Fruit fly (Drosophila melanogaster): ENCODE measurements around the gene Rbp9.

The Rbp9 gene

DNA sequence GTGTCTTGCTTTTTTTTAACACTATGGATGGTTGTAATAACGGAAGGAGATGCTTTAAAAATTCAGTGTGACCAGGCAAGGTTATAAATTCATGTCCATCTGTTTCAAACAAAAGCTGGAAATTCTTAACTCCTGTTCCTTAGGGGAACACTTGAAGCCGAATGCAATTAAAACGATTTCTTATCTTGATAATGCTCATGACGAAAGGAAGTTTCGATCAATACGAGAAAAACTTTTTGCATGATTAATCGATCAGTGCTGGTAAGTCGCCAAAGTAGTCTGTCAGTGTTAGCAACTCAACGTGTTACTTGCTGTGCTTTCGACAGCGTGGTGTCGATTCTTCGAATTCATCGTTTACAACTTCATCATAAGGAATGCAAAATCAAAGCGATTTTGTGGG, at the start of gene Rbp9:
Rbp9 (plus strand) TSS at position 291 of the 400 bp plus-strand sequence.
- TF ChIP-seq CG8478 (optimal IDR thresholded peaks at IDR 0.05) (no peak), CTCF (optimal IDR thresholded peaks at IDR 0.05) (no peak)

DNA sequence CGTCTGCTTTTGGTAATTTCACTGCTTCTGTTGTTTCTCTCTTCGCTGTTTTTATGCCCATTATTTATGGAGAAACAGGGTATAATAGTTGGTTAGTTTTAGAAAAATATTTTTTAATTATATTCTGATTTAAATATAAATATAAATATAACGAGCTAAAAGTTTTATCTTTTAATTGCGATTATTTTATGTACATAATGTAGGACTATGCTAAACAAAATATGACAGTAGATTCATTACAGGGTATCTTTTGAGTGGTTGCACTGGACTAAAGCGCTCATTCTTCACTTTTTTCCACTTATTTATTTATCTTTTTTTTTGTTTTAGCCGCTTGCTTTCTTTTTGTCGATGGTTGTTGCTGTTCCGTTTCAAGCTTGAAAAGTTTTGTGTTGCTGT, 49.5 kb upstream of the Rbp9 start:
- TF ChIP-seq CTCF (optimal IDR thresholded peaks at IDR 0.05) (no peak), CG8478 (optimal IDR thresholded peaks at IDR 0.05) (no peak)

DNA sequence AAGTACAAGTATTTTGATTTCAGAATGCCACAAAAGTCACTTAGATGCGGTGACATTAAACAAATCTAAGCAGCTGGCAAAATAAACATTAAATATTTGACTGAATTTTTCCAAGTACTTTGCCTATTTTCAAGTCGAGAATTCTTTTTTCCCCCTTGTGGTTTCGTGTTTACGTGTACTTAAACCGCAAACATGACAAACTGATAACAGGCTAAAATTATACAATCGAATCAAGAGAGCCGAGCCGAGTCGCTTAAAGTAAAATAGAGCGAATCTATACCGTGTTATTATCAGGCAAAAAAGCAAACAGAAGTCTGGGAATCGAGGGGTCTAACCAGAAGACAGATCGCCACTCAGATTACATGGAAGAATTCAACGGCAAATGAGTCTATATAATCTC, 48.4 kb upstream of the Rbp9 start:
- TF ChIP-seq CTCF (optimal IDR thresholded peaks at IDR 0.05) (no peak), CG8478 (optimal IDR thresholded peaks at IDR 0.05) (no peak)

DNA sequence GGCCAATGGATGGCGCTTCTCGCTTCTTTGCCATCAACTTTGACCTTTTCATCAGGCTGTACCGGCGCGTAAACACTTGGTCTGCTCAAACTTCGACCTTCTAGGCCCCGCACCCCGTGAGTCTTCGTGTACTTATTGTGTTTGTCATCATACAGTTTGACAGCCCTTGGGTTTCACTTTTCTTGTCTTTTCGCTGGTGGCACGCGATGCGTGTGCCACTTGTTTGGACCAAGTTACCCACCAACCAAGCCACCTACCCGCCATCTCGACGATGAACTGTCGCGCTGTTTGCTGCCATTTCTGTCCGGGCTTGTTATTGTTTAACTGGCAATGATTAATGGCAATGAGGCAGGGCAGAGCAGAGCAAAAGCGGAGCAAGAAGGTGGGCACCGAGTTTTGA, 46.8 kb upstream of the Rbp9 start:
- TF ChIP-seq CTCF (optimal IDR thresholded peaks at IDR 0.05) (no peak), CG8478 (optimal IDR thresholded peaks at IDR 0.05) (no peak)

DNA sequence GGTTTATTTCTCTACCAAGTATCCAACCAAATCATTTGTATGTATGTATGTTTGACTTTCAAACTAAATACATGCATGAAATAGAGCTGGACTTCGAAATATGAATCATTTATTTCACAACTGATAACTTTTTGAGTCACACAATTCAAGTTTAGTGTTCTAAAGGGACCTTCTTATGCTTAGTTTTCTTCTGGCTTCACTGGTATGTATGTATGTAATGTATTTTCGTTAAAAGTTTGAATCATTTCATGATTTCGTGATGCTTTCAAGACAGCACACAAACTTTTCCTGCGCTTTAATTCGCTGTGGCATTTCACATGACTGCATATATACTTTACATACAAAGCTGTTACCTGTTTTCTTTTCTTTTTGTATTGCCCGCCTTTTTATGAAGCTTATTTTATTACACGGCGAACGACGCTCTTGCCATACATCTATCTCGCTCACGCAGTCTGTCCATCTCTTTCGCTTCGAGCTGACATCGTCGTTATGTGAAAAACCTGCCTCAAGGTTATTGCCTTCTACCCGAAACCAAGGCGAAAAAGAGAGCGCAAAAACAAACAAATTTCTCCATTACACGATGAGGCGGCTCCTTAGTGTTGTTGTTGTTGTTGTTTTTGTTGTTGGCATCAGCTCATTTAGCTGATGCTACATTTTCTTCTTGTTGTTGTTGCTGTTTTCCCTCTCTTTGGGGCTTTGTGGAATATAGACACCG, 46.0 kb upstream of the Rbp9 start:
- TF ChIP-seq CG8478 (optimal IDR thresholded peaks at IDR 0.05) (no peak), CTCF (optimal IDR thresholded peaks at IDR 0.05) (no peak)

DNA sequence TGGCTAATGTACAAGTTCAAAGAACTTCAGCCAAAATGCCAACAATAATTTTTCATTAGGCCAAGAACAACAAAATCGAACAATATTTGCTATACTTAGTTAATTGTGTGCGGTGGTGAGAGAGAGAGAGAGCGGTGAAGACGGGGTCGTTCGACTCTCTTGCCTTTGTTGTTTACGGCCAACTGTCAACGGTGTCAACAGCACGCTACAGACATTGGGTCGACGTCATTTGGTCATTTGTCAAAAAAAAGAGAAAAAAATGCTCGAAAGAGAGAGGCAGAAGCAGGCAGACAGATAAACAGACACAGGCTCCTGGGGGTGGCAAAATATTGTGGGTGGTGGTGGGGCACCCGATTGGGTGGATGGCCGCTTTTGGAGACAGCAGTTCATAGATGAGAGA, 45.1 kb upstream of the Rbp9 start:
- TF ChIP-seq CG8478 (optimal IDR thresholded peaks at IDR 0.05) (no peak), CTCF (optimal IDR thresholded peaks at IDR 0.05) (no peak)

DNA sequence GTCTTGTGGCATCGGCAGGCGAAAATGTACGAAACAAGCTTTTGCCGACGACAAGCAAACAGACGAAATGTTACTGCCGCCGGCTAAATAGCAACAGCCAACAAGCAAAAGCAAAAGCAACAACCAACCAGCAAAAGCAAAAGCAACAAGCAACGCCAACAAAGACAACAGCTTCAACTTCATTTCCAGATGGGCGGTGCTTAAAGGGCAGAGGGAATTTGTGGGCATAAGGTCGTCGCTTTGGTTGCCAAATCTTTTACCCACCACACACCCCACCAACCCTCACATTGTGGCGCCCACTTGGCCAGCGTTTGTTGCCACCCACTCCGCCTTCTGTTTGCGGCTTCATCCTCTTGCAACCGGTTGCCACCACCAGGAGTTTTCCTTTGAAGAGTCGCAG, 43.6 kb upstream of the Rbp9 start:
- no peak for TF ChIP-seq CG8478 (optimal IDR thresholded peaks at IDR 0.05)
- no peak for TF ChIP-seq CTCF (optimal IDR thresholded peaks at IDR 0.05)

DNA sequence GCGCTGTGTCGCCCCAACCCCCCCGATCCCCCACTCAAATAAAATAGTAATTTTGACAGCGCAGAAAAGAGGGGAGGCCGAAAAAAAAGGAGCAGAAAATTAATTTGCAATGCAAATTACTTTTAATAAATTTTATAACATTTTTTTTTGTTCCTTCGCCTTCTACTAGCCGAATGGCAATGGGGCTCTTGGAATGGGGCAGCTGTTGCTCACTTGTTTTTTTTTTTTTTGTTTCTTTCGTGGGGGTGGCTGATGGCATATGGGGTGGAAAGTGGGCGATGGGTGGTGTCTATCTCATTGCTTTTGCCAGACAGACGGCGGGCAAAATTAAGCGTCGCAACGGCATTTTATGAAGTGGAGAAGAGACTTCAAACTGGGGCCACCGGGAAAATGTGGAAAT, 33.9 kb upstream of the Rbp9 start:
- TF ChIP-seq CTCF (optimal IDR thresholded peaks at IDR 0.05): no peak
- TF ChIP-seq CG8478 (optimal IDR thresholded peaks at IDR 0.05): no peak

DNA sequence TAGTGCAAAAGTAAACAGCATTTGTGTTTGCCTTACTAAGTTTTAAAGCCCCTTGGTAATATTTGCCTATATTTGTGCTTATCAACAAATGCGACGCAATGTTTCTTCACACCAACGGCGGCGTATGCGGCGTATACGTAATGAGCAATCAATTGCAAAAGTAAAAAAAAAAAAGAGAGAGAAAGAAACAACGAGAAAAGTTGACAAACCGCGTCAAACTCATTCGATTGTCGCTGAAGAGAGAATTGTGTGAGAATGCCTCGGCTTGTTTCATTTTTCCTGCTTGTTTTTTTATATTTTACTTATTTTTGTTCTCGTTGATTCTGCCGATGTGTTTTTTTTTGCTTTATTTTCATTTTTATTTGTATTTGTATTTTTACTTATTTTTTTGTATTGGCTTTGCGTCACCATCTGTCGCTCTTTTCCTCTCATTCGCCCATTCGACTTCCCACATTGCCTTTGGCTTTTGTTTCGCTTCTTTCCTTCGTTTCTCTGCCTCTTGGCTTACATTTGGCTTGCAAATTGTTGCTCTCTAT, 30.2 kb upstream of the Rbp9 start:
- TF ChIP-seq CTCF (optimal IDR thresholded peaks at IDR 0.05): no peak
- TF ChIP-seq CG8478 (optimal IDR thresholded peaks at IDR 0.05): no peak

DNA sequence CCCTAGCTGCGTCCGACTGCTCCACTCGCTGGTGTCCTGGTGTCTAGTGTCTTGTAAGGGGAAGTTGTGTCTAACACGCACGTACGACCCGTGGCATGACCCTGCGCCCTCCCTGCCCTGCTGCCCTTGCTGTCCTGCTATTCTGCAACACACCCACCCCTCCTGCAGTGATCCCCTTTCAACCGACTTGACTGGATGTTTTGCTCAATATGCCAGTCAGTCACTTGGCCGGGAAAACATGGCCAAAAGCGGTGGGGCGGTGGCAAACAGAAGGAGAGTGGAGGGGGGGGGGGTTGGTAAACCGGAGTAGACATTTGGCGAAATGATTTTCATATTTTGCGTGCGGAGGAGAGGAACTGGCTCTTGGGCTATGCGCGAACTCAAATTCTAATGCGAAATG, 23.9 kb upstream of the Rbp9 start:
- TF ChIP-seq CG8478 (optimal IDR thresholded peaks at IDR 0.05) (no peak), CTCF (optimal IDR thresholded peaks at IDR 0.05) (no peak)

DNA sequence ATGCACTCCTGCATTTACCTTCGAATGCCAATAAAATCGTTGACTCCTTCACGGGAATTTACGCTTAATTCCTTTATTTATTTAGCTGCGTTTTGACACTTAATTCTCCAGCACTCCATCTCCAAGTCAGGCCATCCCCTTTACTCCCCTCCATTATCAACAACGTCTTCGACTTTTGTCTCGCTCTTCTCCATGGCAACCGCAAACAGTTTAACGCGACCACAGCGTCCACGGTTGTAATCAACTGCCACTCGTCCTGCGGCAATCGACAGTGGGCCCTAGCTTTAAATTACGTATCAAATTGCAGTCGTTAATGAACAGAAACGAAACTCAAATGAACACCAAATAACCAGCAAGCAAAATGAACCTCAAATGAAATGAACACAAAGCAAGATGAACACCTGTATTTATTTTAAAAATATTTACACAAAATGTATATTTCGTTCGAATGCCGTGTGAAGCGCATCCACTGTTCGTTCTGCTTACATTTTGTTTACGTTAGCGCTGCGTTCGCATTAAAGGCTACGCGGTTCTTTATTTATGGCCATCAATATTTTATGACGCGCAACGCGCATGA, 22.9 kb upstream of the Rbp9 start:
- TF ChIP-seq CTCF (optimal IDR thresholded peaks at IDR 0.05): no peak
- no peak for TF ChIP-seq CG8478 (optimal IDR thresholded peaks at IDR 0.05)

DNA sequence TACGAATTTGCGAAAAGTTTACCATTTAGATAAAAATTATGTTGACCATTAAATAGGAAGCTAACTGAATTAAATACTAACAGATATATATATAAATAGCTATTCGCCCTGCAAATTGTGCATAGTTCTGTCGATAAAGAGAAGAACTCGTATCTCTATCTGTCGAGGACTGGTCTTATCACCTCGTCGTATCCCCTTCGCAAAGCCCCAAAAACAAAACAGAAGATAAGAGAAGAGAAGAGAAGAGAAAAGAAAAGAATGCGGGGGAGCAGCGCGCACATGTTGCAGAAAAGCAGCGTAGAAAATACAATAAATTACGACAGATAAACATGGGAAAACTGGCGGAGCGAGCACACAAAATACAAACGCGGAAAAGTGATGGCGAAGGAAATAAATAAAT, 18.9 kb upstream of the Rbp9 start:
- TF ChIP-seq CG8478 (optimal IDR thresholded peaks at IDR 0.05): no peak

DNA sequence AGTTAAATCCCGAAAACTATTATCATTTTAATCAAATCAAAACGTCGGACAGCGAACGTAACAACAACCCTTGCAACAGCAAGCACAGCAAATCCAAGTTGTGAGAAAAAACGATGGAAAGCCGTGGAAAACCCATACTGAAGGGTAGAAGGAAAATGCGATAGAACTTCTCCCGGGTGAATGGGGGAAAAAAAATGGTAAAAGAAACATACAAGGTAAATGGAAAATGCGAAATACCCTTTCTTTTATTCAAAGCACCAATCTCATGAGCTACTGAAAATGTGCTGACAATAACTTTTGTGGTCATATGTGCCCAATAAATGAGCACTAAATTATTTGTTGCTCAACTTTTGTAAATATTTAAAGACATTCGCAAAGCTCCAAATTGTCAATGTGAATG, 14.9 kb upstream of the Rbp9 start:
- TF ChIP-seq CG8478 (optimal IDR thresholded peaks at IDR 0.05): no peak
- TF ChIP-seq CTCF (optimal IDR thresholded peaks at IDR 0.05): no peak

DNA sequence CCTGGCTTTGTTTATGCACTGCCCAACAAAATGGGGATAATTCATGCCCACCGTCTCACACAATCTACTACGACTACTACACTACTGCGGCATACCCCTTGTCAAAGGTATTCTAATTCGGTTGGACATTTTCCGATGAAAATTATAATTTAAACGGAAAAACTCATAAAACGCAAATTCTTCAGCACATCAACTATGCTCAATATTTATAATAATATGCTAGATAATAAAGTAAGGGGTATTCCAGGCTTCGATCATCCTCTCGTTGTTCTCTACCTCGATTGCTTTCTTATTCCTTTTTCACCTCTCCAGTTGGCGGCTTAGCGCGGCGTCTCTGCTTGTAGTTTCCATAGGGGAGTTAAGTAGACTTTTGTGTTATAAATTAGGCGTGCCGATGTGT, 13.2 kb upstream of the Rbp9 start:
- no peak for TF ChIP-seq CTCF (optimal IDR thresholded peaks at IDR 0.05)
- TF ChIP-seq CG8478 (optimal IDR thresholded peaks at IDR 0.05): no peak

DNA sequence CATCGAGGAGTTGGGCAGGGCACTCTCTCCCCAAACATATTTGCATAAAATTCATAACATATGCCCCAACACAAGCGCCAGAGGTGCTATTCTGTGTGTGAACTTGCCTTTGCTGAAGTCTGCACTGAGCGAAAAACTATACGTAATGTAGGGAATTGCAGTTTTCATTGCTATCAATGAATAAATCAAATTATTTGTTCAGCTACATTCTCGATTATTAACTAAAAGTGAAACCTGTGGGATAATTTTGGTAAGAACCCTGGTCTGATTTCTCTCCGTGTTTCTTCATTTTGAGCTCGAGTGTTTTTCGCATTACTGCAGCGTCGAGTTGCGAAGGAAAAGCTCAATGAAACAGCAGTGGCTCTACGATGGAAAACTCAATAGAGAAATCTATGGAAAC, 11.9 kb upstream of the Rbp9 start:
- TF ChIP-seq CTCF (optimal IDR thresholded peaks at IDR 0.05) (no peak), CG8478 (optimal IDR thresholded peaks at IDR 0.05) (no peak)

DNA sequence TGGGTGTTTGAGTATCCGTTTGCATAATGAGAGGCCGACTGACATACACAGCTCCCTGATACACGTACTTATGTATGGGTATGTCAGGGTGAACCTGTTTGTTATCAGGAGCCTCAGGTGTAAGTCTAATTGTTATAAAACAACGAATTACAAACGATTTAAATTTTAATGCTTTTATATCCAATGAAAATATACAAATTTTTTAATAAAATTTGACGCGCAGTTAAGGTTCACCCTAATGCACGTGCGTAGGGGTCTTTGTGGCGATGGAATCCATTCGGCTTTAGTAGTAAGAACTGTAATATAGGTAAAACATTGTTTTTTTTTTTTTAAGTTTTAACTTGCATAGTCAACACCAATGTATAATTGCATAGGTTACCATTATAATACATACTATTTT, 10.1 kb upstream of the Rbp9 start:
- no peak for TF ChIP-seq CG8478 (optimal IDR thresholded peaks at IDR 0.05)
- TF ChIP-seq CTCF (optimal IDR thresholded peaks at IDR 0.05): no peak

Data from S2 (cell line).